Fruit fly (Drosophila melanogaster) whole organism, wandering third instar larva: ENCODE results near the gene Muc91C.

Experiments
- CrebA ChIP-seq: fragments of 200-800 bp; sonication (Bioruptor generic); optimal IDR thresholded peaks from 2 replicates; lab custom pipeline; 2016; ENCODE audit warnings: missing biosample characterization, mild to moderate bottlenecking, missing genetic modification characterization, borderline replicate concordance
- HLH106 ChIP-seq: fragments of 200-800 bp; optimal IDR thresholded peaks from 3 replicates; lab custom pipeline; 2019; ENCODE audit warnings: missing biosample characterization, mild to moderate bottlenecking, missing genetic modification characterization, moderate library complexity
- Myc ChIP-seq: fragments of >200 bp; optimal IDR thresholded peaks from 2 replicates; lab custom pipeline; 2017
- N ChIP-seq: fragments of >200 bp; optimal IDR thresholded peaks from 2 replicates; lab custom pipeline; 2018; ENCODE audit warnings: missing biosample characterization, missing external identifiers, missing genetic modification characterization
- OdsH ChIP-seq: fragments of 200-800 bp; sonication (Bioruptor generic); optimal IDR thresholded peaks from 2 replicates; lab custom pipeline; 2016; ENCODE audit warnings: missing biosample characterization, mild to moderate bottlenecking, missing genetic modification characterization
- brk ChIP-seq: fragments of 200-800 bp; sonication (Bioruptor generic); optimal IDR thresholded peaks from 2 replicates; lab custom pipeline; 2016; ENCODE audit warnings: missing biosample characterization, mild to moderate bottlenecking, missing genetic modification characterization
- dsf ChIP-seq: sonication (Bioruptor generic); optimal IDR thresholded peaks from 2 replicates; lab custom pipeline; 2016; ENCODE audit warnings: missing biosample characterization, missing genetic modification characterization, borderline replicate concordance
- foxo ChIP-seq, 2 experiments: fragments of 200-800 bp; sonication (Bioruptor generic); optimal IDR thresholded peaks; 2 replicates in 1 of 2; 3 replicates in 1 of 2; lab custom pipeline; 2016 to 2017; ENCODE audit warnings: missing biosample characterization in 2 of 2, missing genetic modification characterization in 2 of 2
- h ChIP-seq: fragments of 200-800 bp; sonication (Bioruptor generic); optimal IDR thresholded peaks from 3 replicates; lab custom pipeline; 2016; ENCODE audit warnings: missing biosample characterization, mild to moderate bottlenecking, missing genetic modification characterization
- pan ChIP-seq: fragments of >200 bp; optimal IDR thresholded peaks from 2 replicates; lab custom pipeline; 2017
- psq ChIP-seq: fragments of 200-800 bp; sonication (Bioruptor generic); optimal IDR thresholded peaks from 3 replicates; lab custom pipeline; 2017; ENCODE audit warnings: missing biosample characterization, mild to moderate bottlenecking, missing genetic modification characterization, moderate library complexity
- rgr ChIP-seq: fragments of 200-800 bp; sonication (Bioruptor generic); optimal IDR thresholded peaks from 3 replicates; lab custom pipeline; 2016; ENCODE audit warnings: missing biosample characterization, mild to moderate bottlenecking, missing genetic modification characterization
- sage ChIP-seq: fragments of 200-800 bp; sonication (Bioruptor generic); optimal IDR thresholded peaks from 2 replicates; lab custom pipeline; 2016; ENCODE audit warnings: missing biosample characterization, mild to moderate bottlenecking, missing genetic modification characterization

dm6 chr3R:18741844-18742187, 49.3 kb upstream of the Muc91C start:
- TF ChIP-seq foxo (GFP tag; optimal IDR thresholded peaks at IDR 0.05; lab: Kevin White, UChicago) (no peak), CrebA (GFP tag; lab: Kevin White, UChicago) (no peak), pan (no peak), N (GFP tag; lab: Kevin White, UChicago) (no peak), h (no peak), psq (GFP tag; lab: Kevin White, UChicago) (peak; percentile 16), OdsH (GFP tag; lab: Kevin White, UChicago) (no peak), HLH106 (tag; lab: Kevin White, UChicago) (no peak), rgr (no peak), Myc (no peak), brk (GFP tag; lab: Kevin White, UChicago) (no peak), sage (GFP tag; lab: Kevin White, UChicago) (no peak), dsf (GFP tag; lab: Kevin White, UChicago) (no peak)
